Worm (Caenorhabditis elegans) whole organism, mixed stage, embryonic: ENCODE measurements around the gene Y119D3B.21.

Experiments used
- M03D4.4 ChIP-seq: sonication (generic microtip); optimal IDR thresholded peaks from 2 replicates; lab custom pipeline; 2017; ENCODE audit warnings: mild to moderate bottlenecking, missing genetic modification characterization, missing compliant biosample characterization
- ceh-83 ChIP-seq: fragments of 200-800 bp; sonication (Bioruptor generic); optimal IDR thresholded peaks from 2 replicates; lab custom pipeline; 2018; ENCODE audit warnings: mild to moderate bottlenecking, missing genetic modification characterization, missing compliant biosample characterization
- flh-1 ChIP-seq: fragments of 200-800 bp; sonication (Bioruptor generic); optimal IDR thresholded peaks from 2 replicates; lab custom pipeline; 2018; ENCODE audit warnings: mild to moderate bottlenecking, missing genetic modification characterization, moderate library complexity, missing compliant biosample characterization
- mep-1 ChIP-seq: fragments of 150-350 bp; optimal IDR thresholded peaks from 2 replicates; lab custom pipeline; 2017; ENCODE audit warnings: missing biosample characterization, missing genetic modification reagents, missing genetic modification characterization, inconsistent platforms
- nhr-12 ChIP-seq: fragments of 150-350 bp; optimal IDR thresholded peaks from 2 replicates; lab custom pipeline; 2014; ENCODE audit warnings: missing biosample characterization, missing genetic modification characterization
- nhr-237 ChIP-seq: fragments of 150-350 bp; optimal IDR thresholded peaks from 2 replicates; lab custom pipeline; 2014; ENCODE audit warnings: missing biosample characterization, missing genetic modification characterization
- nhr-28 ChIP-seq: fragments of 150-350 bp; optimal IDR thresholded peaks from 2 replicates; lab custom pipeline; 2014; ENCODE audit warnings: missing biosample characterization, missing genetic modification characterization
- nhr-76 ChIP-seq: sonication (generic microtip); optimal IDR thresholded peaks from 2 replicates; lab custom pipeline; 2017; ENCODE audit warnings: missing biosample characterization, missing genetic modification characterization
- tbx-8 ChIP-seq: fragments of 200-800 bp; sonication (Bioruptor generic); optimal IDR thresholded peaks from 2 replicates; lab custom pipeline; 2018; ENCODE audit warnings: mild to moderate bottlenecking, missing genetic modification characterization, moderate library complexity, missing compliant biosample characterization
- unc-62 ChIP-seq: fragments of 150-350 bp; optimal IDR thresholded peaks from 2 replicates; lab custom pipeline; 2014; ENCODE audit warnings: missing biosample characterization, missing genetic modification reagents, missing genetic modification characterization
- ztf-11 ChIP-seq: fragments of 150-350 bp; optimal IDR thresholded peaks from 2 replicates; lab custom pipeline; 2014; ENCODE audit warnings: missing biosample characterization, missing genetic modification characterization

ce11 chrIII:1176080-1176608, 38.7 kb upstream of the Y119D3B.21 start, which contains the start of gene eak-3:
- TF ChIP-seq unc-62 (GFP tag; lab: Kevin White, UChicago) (no peak), ztf-11 (no peak), nhr-12 (tag; lab: Kevin White, UChicago) (no peak), mep-1 (tag; lab: Kevin White, UChicago) (no peak), nhr-237 (tag; lab: Kevin White, UChicago) (no peak), flh-1 (GFP tag; lab: Kevin White, UChicago) (no peak), ceh-83 (no peak), nhr-76 (tag; lab: Kevin White, UChicago) (no peak), M03D4.4 (tag; lab: Kevin White, UChicago) (no peak), nhr-28 (tag; lab: Kevin White, UChicago) (no peak), tbx-8 (GFP tag; lab: Kevin White, UChicago) (no peak)
